Fruit fly (Drosophila melanogaster): ENCODE results near the gene Gtpx.

The Gtpx gene

DNA sequence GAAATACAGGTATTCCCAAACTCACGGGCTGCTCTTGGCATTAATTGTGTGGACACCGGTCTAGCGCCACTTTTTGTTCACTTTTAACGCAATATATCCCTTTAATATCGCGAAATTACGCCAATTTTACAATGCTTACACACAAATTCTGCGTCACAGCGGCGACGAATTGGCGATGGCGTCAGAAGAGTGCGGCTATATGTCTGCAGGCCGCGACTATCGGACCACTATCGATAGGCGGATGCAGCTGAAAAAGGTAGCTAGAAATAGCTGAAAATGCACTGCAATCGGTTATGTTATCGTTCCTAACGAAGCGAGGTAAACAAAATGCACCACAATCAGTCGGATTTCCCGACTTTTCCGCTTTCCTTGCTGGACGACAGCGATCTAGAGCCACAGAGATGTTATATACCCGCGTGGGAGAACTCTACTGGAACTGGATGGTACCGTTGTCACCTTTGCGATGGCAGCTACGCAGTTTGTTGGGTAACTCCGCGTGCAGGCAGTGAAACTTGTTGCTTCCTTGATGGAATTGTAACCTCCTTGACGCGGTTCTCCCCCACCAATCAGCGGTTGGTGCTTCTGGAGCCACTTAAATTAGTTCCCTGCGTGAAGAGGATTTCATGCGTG, 48.0 kb downstream of the Gtpx start, which contains the start of the genes Ythdc1 and CG12010 (continued):
- TF ChIP-seq Dad (GFP tag; optimal IDR thresholded peaks at IDR 0.05) (no peak), ssp (GFP tag; IDR thresholded peaks at IDR 0.05) (peak; percentile 91), CG7556 (GFP tag; optimal IDR thresholded peaks at IDR 0.05) (no peak), croc (GFP tag; conservative IDR thresholded peaks at IDR 0.05) (no peak), CG8478 (optimal IDR thresholded peaks at IDR 0.05) (peak; percentile 79), CG13624 (GFP tag; optimal IDR thresholded peaks at IDR 0.05) (peak; percentile 78), Doc3 (GFP tag; IDR thresholded peaks at IDR 0.05; ENCODE audit: partially characterized antibody) (peak; percentile 67; the same call in 2 of the 3 replicates), CG17328 (GFP tag; IDR thresholded peaks at IDR 0.05) (no peak), Scr (GFP tag; IDR thresholded peaks at IDR 0.05; ENCODE audit: partially characterized antibody) (peak; percentile 88), CG7357 (GFP tag; IDR thresholded peaks at IDR 0.05) (0 out of 3 replicates have a peak, but pooled peaks have one; percentile 21), Rfx (GFP tag; IDR thresholded peaks at IDR 0.05) (0 out of 2 replicates have a peak, but pooled peaks have one; percentile 23), Bdp1 (GFP tag; optimal IDR thresholded peaks at IDR 0.05) (no peak), esg (GFP tag; conservative IDR thresholded peaks at IDR 0.05) (no peak), pzg (GFP tag; optimal IDR thresholded peaks at IDR 0.05) (peak; percentile 92), HmgZ (tag; optimal IDR thresholded peaks at IDR 0.05) (peak; percentile 82), CG4404 (GFP tag; IDR thresholded peaks at IDR 0.05) (no peak), Adf1 (GFP tag; IDR thresholded peaks at IDR 0.05) (peak; percentile 70), toy (GFP tag; IDR thresholded peaks at IDR 0.05) (no peak), CG1529 (GFP tag; optimal IDR thresholded peaks at IDR 0.05) (no peak), row (GFP tag; IDR thresholded peaks at IDR 0.05) (peak; percentile 57), sens-2 (GFP tag; IDR thresholded peaks at IDR 0.05) (no peak), onecut (GFP tag; IDR thresholded peaks at IDR 0.05) (peak; percentile 74), aop (GFP tag; IDR thresholded peaks at IDR 0.05) (no peak), nerfin-2 (GFP tag; IDR thresholded peaks at IDR 0.05; ENCODE audit: partially characterized antibody) (peak; percentile 96), CG30020 (tag; optimal IDR thresholded peaks at IDR 0.05) (no peak), tx (GFP tag; optimal IDR thresholded peaks at IDR 0.05) (no peak), twi (tag; optimal IDR thresholded peaks at IDR 0.05) (no peak), hbn (GFP tag; IDR thresholded peaks at IDR 0.05; ENCODE audit: partially characterized antibody) (peak; percentile 75), bbx (GFP tag; IDR thresholded peaks at IDR 0.05; ENCODE audit: partially characterized antibody) (peak; percentile 93), Hsf (GFP tag; optimal IDR thresholded peaks at IDR 0.05) (no peak), CG12155 (GFP tag; optimal IDR thresholded peaks at IDR 0.05) (no peak), slou (GFP tag; optimal IDR thresholded peaks at IDR 0.05) (no peak), tgo (GFP tag; IDR thresholded peaks at IDR 0.05) (no peak), D (optimal IDR thresholded peaks at IDR 0.05) (peak; percentile 47), D (GFP tag; optimal IDR thresholded peaks at IDR 0.05) (no peak), Pdp1 (GFP tag; optimal IDR thresholded peaks at IDR 0.05) (peak in 1 of 2 experiments; percentile 51), knrl (GFP tag; IDR thresholded peaks at IDR 0.05; ENCODE audit: partially characterized antibody) (peak; percentile 82), gcm (GFP tag; optimal IDR thresholded peaks at IDR 0.05) (no peak), lola (GFP tag; optimal IDR thresholded peaks at IDR 0.05) (no peak), Sry-δ (GFP tag; optimal IDR thresholded peaks at IDR 0.05) (peak; percentile 82), CG1832 (GFP tag; optimal IDR thresholded peaks at IDR 0.05) (peak; percentile 83), CG6175 (GFP tag; IDR thresholded peaks at IDR 0.05) (no peak), ato (GFP tag; IDR thresholded peaks at IDR 0.05; ENCODE audit: partially characterized antibody) (peak; percentile 94), CG9797 (GFP tag; optimal IDR thresholded peaks at IDR 0.05) (peak; percentile 41), HLH4C (GFP tag; IDR thresholded peaks at IDR 0.05; ENCODE audit: partially characterized antibody) (peak; percentile 94), CG1024 (GFP tag; IDR thresholded peaks at IDR 0.05) (0 out of 2 replicates have a peak, but pooled peaks have one; percentile 7), run (tag; optimal IDR thresholded peaks at IDR 0.05) (no peak), mam (GFP tag; optimal IDR thresholded peaks at IDR 0.05) (no peak), jumu (GFP tag; optimal IDR thresholded peaks at IDR 0.05) (no peak), CG12104 (GFP tag; optimal IDR thresholded peaks at IDR 0.05) (no peak), h (optimal IDR thresholded peaks at IDR 0.05) (no peak)
